Worm (Caenorhabditis elegans) whole organism, L3 larva: ENCODE measurements around the gene cpf-2.

ENCODE experiments used
- R02D3.7 ChIP-seq: fragments of 150-350 bp; optimal IDR thresholded peaks from 2 replicates; lab custom pipeline; 2014; ENCODE audit warnings: missing biosample characterization, missing genetic modification characterization
- aly-2 ChIP-seq: fragments of 150-350 bp; optimal IDR thresholded peaks from 2 replicates; lab custom pipeline; 2014; ENCODE audit warnings: missing biosample characterization, missing genetic modification characterization
- ama-1 ChIP-seq: fragments of 150-350 bp; optimal IDR thresholded peaks from 2 replicates; lab custom pipeline; 2018
- daf-12 ChIP-seq: fragments of 150-350 bp; optimal IDR thresholded peaks from 2 replicates; lab custom pipeline; 2014; ENCODE audit warnings: missing biosample characterization, missing genetic modification reagents, missing genetic modification characterization
- elt-3 ChIP-seq, 3 experiments: fragments of 150-350 bp in 1 of 3; sonication (generic microtip) in 2 of 3; optimal IDR thresholded peaks; 2 replicates in 2 of 3; 4 replicates in 1 of 3; lab custom pipeline; 2014 to 2017; ENCODE audit warnings: missing biosample characterization in 3 of 3, missing genetic modification characterization in 3 of 3
- nhr-237 ChIP-seq: fragments of 150-350 bp; optimal IDR thresholded peaks from 2 replicates; lab custom pipeline; 2014; ENCODE audit warnings: missing biosample characterization, missing genetic modification characterization
- unc-39 ChIP-seq: sonication (generic microtip); optimal IDR thresholded peaks from 4 replicates; lab custom pipeline; 2017; ENCODE audit warnings: missing biosample characterization, missing genetic modification characterization

- TF ChIP-seq elt-3 (tag; optimal IDR thresholded peaks at IDR 0.05; lab: Kevin White, UChicago) (no peak), nhr-237 (tag; lab: Kevin White, UChicago) (no peak), aly-2 (no peak), daf-12 (tag; lab: Kevin White, UChicago) (no peak), unc-39 (no peak), R02D3.7 (tag; lab: Kevin White, UChicago) (no peak), ama-1 (no peak)
Observed at ce11 chrIII:13315071-13315470, 46.4 kb upstream of the cpf-2 start, which contains the start of gene dph-7.
